Fruit fly (Drosophila melanogaster) whole organism, prepupa: ENCODE measurements around the gene fend.

Experiments used
- CG10631 ChIP-seq: fragments of 200-800 bp; sonication (Bioruptor generic); optimal IDR thresholded peaks from 2 replicates; lab custom pipeline; 2016; ENCODE audit warnings: missing biosample characterization, missing genetic modification characterization
- CG31627 ChIP-seq: fragments of 200-800 bp; sonication (Bioruptor generic); optimal IDR thresholded peaks from 3 replicates; lab custom pipeline; 2016; ENCODE audit warnings: missing biosample characterization, missing genetic modification characterization
- CG7368 ChIP-seq: fragments of 200-800 bp; sonication (Bioruptor generic); optimal IDR thresholded peaks from 3 replicates; lab custom pipeline; 2016; ENCODE audit warnings: missing biosample characterization, missing genetic modification characterization
- Eip75B ChIP-seq: fragments of 200-800 bp; sonication (Bioruptor generic); optimal IDR thresholded peaks from 3 replicates; lab custom pipeline; 2016; ENCODE audit warnings: missing biosample characterization, missing genetic modification characterization
- Ets96B ChIP-seq: fragments of 200-800 bp; optimal IDR thresholded peaks from 2 replicates; lab custom pipeline; 2019; ENCODE audit warnings: missing biosample characterization, mild to moderate bottlenecking, missing genetic modification characterization, moderate library complexity
- Sox102F ChIP-seq: fragments of 200-800 bp; sonication (Bioruptor generic); optimal IDR thresholded peaks from 2 replicates; lab custom pipeline; 2016; ENCODE audit warnings: missing biosample characterization, mild to moderate bottlenecking, missing genetic modification characterization
- Sox14 ChIP-seq: fragments of 200-800 bp; sonication (Bioruptor generic); optimal IDR thresholded peaks from 3 replicates; lab custom pipeline; 2016; ENCODE audit warnings: missing biosample characterization, missing genetic modification characterization
- Sox15 ChIP-seq: fragments of 200-800 bp; sonication (Bioruptor generic); optimal IDR thresholded peaks from 3 replicates; lab custom pipeline; 2016; ENCODE audit warnings: missing biosample characterization, missing genetic modification characterization
- achi ChIP-seq: fragments of 200-800 bp; sonication (Bioruptor generic); optimal IDR thresholded peaks from 3 replicates; lab custom pipeline; 2016; ENCODE audit warnings: missing biosample characterization, missing genetic modification characterization
- acj6 ChIP-seq: fragments of 200-800 bp; sonication (Bioruptor generic); optimal IDR thresholded peaks from 3 replicates; lab custom pipeline; 2016; ENCODE audit warnings: missing biosample characterization, missing genetic modification characterization
- cyc ChIP-seq: fragments of 200-800 bp; sonication (Bioruptor generic); optimal IDR thresholded peaks from 3 replicates; lab custom pipeline; 2016; ENCODE audit warnings: missing biosample characterization, missing genetic modification characterization
- esn ChIP-seq: fragments of 200-800 bp; sonication (Bioruptor generic); optimal IDR thresholded peaks from 2 replicates; lab custom pipeline; 2016; ENCODE audit warnings: missing biosample characterization, mild to moderate bottlenecking, missing genetic modification characterization, moderate library complexity
- salr ChIP-seq, 2 experiments: fragments of 200-800 bp; sonication (Bioruptor generic); optimal IDR thresholded peaks; 3 replicates each; lab custom pipeline; 2016 to 2018; ENCODE audit warnings: missing biosample characterization in 2 of 2, missing genetic modification characterization in 2 of 2, mild to moderate bottlenecking in 1 of 2
- spab ChIP-seq: fragments of 200-800 bp; sonication (Bioruptor generic); optimal IDR thresholded peaks from 2 replicates; lab custom pipeline; 2017; ENCODE audit warnings: missing biosample characterization, mild to moderate bottlenecking, missing genetic modification characterization, missing genetic modification reagents

DNA sequence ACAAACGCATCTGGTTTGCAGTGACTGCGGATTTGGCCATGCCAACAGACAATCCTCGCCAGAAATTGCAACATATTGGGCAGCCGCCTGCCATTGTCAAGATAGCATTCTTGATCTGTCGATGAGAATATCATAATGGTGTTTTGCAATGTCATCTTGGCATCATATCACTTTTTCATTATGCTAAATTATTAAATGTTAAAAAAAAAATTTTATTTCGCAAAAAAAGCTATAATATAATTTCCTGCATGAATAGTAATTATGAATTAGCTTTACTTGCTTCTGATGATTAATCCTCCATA, 44.9 kb downstream of the fend start:
- TF ChIP-seq Eip75B = no peak
- no peak for TF ChIP-seq cyc (GFP tag; lab: Kevin White, UChicago)
- TF ChIP-seq Ets96B (tag; lab: Kevin White, UChicago) = no peak
- no peak for TF ChIP-seq CG10631 (GFP tag; lab: Kevin White, UChicago)
- no peak for TF ChIP-seq esn
- no peak for TF ChIP-seq Sox14 (GFP tag; lab: Kevin White, UChicago)
- no peak for TF ChIP-seq acj6 (GFP tag; lab: Kevin White, UChicago)
- no peak for TF ChIP-seq salr (GFP tag; optimal IDR thresholded peaks at IDR 0.05; lab: Kevin White, UChicago)
- TF ChIP-seq Sox102F (GFP tag; lab: Kevin White, UChicago) = no peak
- no peak for TF ChIP-seq CG7368 (GFP tag; lab: Kevin White, UChicago)
- TF ChIP-seq Sox15 (GFP tag; lab: Kevin White, UChicago) = no peak
- no peak for TF ChIP-seq achi (GFP tag; lab: Kevin White, UChicago)
- TF ChIP-seq CG31627 (GFP tag; lab: Kevin White, UChicago) = no peak
- TF ChIP-seq spab = no peak
